Worm (Caenorhabditis elegans) whole organism, L2 larva: ENCODE data around the gene B0303.14.

ENCODE experiments used
- C34F6.9 ChIP-seq: fragments of 150-350 bp; optimal IDR thresholded peaks from 2 replicates; lab custom pipeline; 2014; ENCODE audit warnings: missing biosample characterization, missing genetic modification characterization
- R02D3.7 ChIP-seq: fragments of 150-350 bp; optimal IDR thresholded peaks from 2 replicates; lab custom pipeline; 2014; ENCODE audit warnings: missing biosample characterization, missing genetic modification characterization
- ZK546.5 ChIP-seq: sonication (generic microtip); optimal IDR thresholded peaks from 2 replicates; lab custom pipeline; 2017; ENCODE audit warnings: missing biosample characterization, missing genetic modification characterization
- alr-1 ChIP-seq: fragments of 150-350 bp; optimal IDR thresholded peaks from 2 replicates; lab custom pipeline; 2014; ENCODE audit warnings: missing biosample characterization, missing genetic modification characterization
- ama-1 ChIP-seq: fragments of 150-350 bp; optimal IDR thresholded peaks from 2 replicates; lab custom pipeline; 2018; ENCODE audit warnings: inconsistent platforms
- dmd-4 ChIP-seq: sonication (generic microtip); optimal IDR thresholded peaks from 2 replicates; lab custom pipeline; 2017; ENCODE audit warnings: missing biosample characterization, missing genetic modification characterization
- elt-1 ChIP-seq: fragments of 150-350 bp; optimal IDR thresholded peaks from 2 replicates; lab custom pipeline; 2014; ENCODE audit warnings: missing biosample characterization, missing genetic modification characterization
- fos-1 ChIP-seq: fragments of 150-350 bp; optimal IDR thresholded peaks from 2 replicates; lab custom pipeline; 2014; ENCODE audit warnings: missing biosample characterization, missing genetic modification characterization
- gmeb-1 ChIP-seq: fragments of 150-350 bp; optimal IDR thresholded peaks from 2 replicates; lab custom pipeline; 2014; ENCODE audit warnings: missing biosample characterization, missing genetic modification characterization
- lin-11 ChIP-seq: fragments of 150-350 bp; sonication (generic microtip); optimal IDR thresholded peaks from 2 replicates; lab custom pipeline; 2014; ENCODE audit warnings: missing biosample characterization, missing genetic modification characterization, inconsistent platforms, mixed read lengths
- lin-13 ChIP-seq: fragments of 150-350 bp; optimal IDR thresholded peaks from 2 replicates; lab custom pipeline; 2014; ENCODE audit warnings: missing biosample characterization, missing genetic modification reagents, missing genetic modification characterization
- lin-39 ChIP-seq: fragments of 150-350 bp; optimal IDR thresholded peaks from 2 replicates; lab custom pipeline; 2014; ENCODE audit warnings: missing biosample characterization, missing genetic modification reagents, missing genetic modification characterization
- lsy-2 ChIP-seq, 2 experiments: fragments of 150-350 bp in 1 of 2; sonication (generic microtip) in 1 of 2; optimal IDR thresholded peaks; 2 replicates each; lab custom pipeline; 2014 to 2017; ENCODE audit warnings: missing biosample characterization in 2 of 2, missing genetic modification characterization in 2 of 2
- mab-5 ChIP-seq: fragments of 150-350 bp; optimal IDR thresholded peaks from 2 replicates; lab custom pipeline; 2014; ENCODE audit warnings: missing biosample characterization, missing genetic modification characterization
- mbf-1 ChIP-seq: sonication (generic microtip); optimal IDR thresholded peaks from 2 replicates; lab custom pipeline; 2017; ENCODE audit warnings: missing biosample characterization, missing genetic modification characterization
- mdl-1 ChIP-seq, 2 experiments: fragments of 150-350 bp in 1 of 2; sonication (generic microtip) in 1 of 2; optimal IDR thresholded peaks; 2 replicates each; lab custom pipeline; 2017; ENCODE audit warnings: missing biosample characterization in 2 of 2, missing genetic modification characterization in 2 of 2
- nhr-10 ChIP-seq: sonication (generic microtip); optimal IDR thresholded peaks from 2 replicates; lab custom pipeline; 2017; ENCODE audit warnings: missing biosample characterization, missing genetic modification characterization
- nhr-11 ChIP-seq: fragments of 150-350 bp; optimal IDR thresholded peaks from 2 replicates; lab custom pipeline; 2014; ENCODE audit warnings: missing biosample characterization, missing genetic modification characterization
- nhr-129 ChIP-seq: fragments of 150-350 bp; optimal IDR thresholded peaks from 2 replicates; lab custom pipeline; 2014; ENCODE audit warnings: missing biosample characterization, missing genetic modification characterization
- nhr-21 ChIP-seq: fragments of 150-350 bp; optimal IDR thresholded peaks from 2 replicates; lab custom pipeline; 2014; ENCODE audit warnings: missing biosample characterization, missing genetic modification characterization
- nhr-23 ChIP-seq: fragments of 150-350 bp; optimal IDR thresholded peaks from 2 replicates; lab custom pipeline; 2014; ENCODE audit warnings: missing biosample characterization, missing genetic modification reagents, missing genetic modification characterization
- nhr-237 ChIP-seq: fragments of 150-350 bp; optimal IDR thresholded peaks from 2 replicates; lab custom pipeline; 2014; ENCODE audit warnings: missing biosample characterization, missing genetic modification characterization
- nhr-25 ChIP-seq: fragments of 150-350 bp; sonication (generic microtip); optimal IDR thresholded peaks from 3 replicates; lab custom pipeline; 2014; ENCODE audit warnings: missing biosample characterization, missing genetic modification characterization
- nhr-77 ChIP-seq: fragments of 150-350 bp; optimal IDR thresholded peaks from 2 replicates; lab custom pipeline; 2014; ENCODE audit warnings: missing biosample characterization, missing genetic modification characterization
- peb-1 ChIP-seq: fragments of 150-350 bp; optimal IDR thresholded peaks from 2 replicates; lab custom pipeline; 2014; ENCODE audit warnings: missing biosample characterization, missing genetic modification characterization
- sem-4 ChIP-seq: fragments of 150-350 bp; optimal IDR thresholded peaks from 2 replicates; lab custom pipeline; 2014; ENCODE audit warnings: missing biosample characterization, missing genetic modification reagents, missing genetic modification characterization
- sma-9 ChIP-seq, 2 experiments: fragments of 150-350 bp in 1 of 2; sonication (generic microtip) in 1 of 2; optimal IDR thresholded peaks; 2 replicates each; lab custom pipeline; 2014 to 2016; ENCODE audit warnings: missing genetic modification characterization in 2 of 2, mild to moderate bottlenecking in 1 of 2, missing biosample characterization in 1 of 2, missing compliant biosample characterization in 1 of 2, missing genetic modification reagents in 1 of 2, moderate library complexity in 1 of 2
- snpc-4 ChIP-seq: fragments of 150-350 bp; optimal IDR thresholded peaks from 2 replicates; lab custom pipeline; 2014; ENCODE audit warnings: missing biosample characterization, missing genetic modification characterization
- unc-55 ChIP-seq: fragments of 150-350 bp; sonication (generic microtip); optimal IDR thresholded peaks from 3 replicates; lab custom pipeline; 2014; ENCODE audit warnings: missing biosample characterization, missing genetic modification reagents, missing genetic modification characterization
- unc-62 ChIP-seq: fragments of 150-350 bp; optimal IDR thresholded peaks from 2 replicates; lab custom pipeline; 2014; ENCODE audit warnings: missing biosample characterization, missing genetic modification reagents, missing genetic modification characterization
- ztf-11 ChIP-seq: sonication (generic microtip); optimal IDR thresholded peaks from 2 replicates; lab custom pipeline; 2017; ENCODE audit warnings: missing biosample characterization, missing genetic modification characterization

The B0303.14 gene

ce11 chrIII:8716084-8716483 is at the start of gene B0303.14:
Gene B0303.14 (minus strand): TSS chrIII:8716184.
- TF ChIP-seq mab-5 (tag; lab: Kevin White, UChicago) (no peak), fos-1 (tag; lab: Kevin White, UChicago) (no peak), ZK546.5 (tag; lab: Kevin White, UChicago) (no peak), sma-9 (GFP tag; optimal IDR thresholded peaks at IDR 0.05; lab: Kevin White, UChicago) (no peak), sma-9 (tag; optimal IDR thresholded peaks at IDR 0.05; lab: Kevin White, UChicago) (no peak), mbf-1 (tag; lab: Kevin White, UChicago) (no peak), nhr-21 (tag; lab: Kevin White, UChicago) (no peak), alr-1 (tag; lab: Kevin White, UChicago) (no peak), lin-39 (tag; lab: Kevin White, UChicago) (no peak), lin-11 (tag; lab: Kevin White, UChicago) (no peak), ztf-11 (tag; lab: Kevin White, UChicago) (no peak), ama-1 (lab: Kevin White, UChicago) (no peak), R02D3.7 (tag; lab: Kevin White, UChicago) (no peak), nhr-25 (tag; lab: Kevin White, UChicago) (no peak), unc-55 (GFP tag; lab: Kevin White, UChicago) (no peak)

ce11 chrIII:8765030-8765429 is 49.0 kb upstream of the B0303.14 start:
- no peak for TF ChIP-seq nhr-77 (tag; lab: Kevin White, UChicago)
- TF ChIP-seq, all 48 proteins: peak for 0

ce11 chrIII:8763111-8763510 is 47.1 kb upstream of the B0303.14 start:
- TF ChIP-seq lin-13 (GFP tag; lab: Kevin White, UChicago) = no peak
- no peak for TF ChIP-seq sem-4 (tag; lab: Kevin White, UChicago)
- no peak for TF ChIP-seq ztf-11 (tag; lab: Kevin White, UChicago)
- TF ChIP-seq dmd-4 = no peak
- TF ChIP-seq unc-55 (GFP tag; lab: Kevin White, UChicago) = no peak
- no peak for TF ChIP-seq mab-5 (tag; lab: Kevin White, UChicago)
- TF ChIP-seq nhr-25 (tag; lab: Kevin White, UChicago) = no peak

- TF ChIP-seq sem-4 (tag; lab: Kevin White, UChicago) (no peak), unc-62 (GFP tag; lab: Kevin White, UChicago) (no peak)
- TF ChIP-seq, all 48 proteins: peak for 0
Observed at ce11 chrIII:8762016-8762415, 46.0 kb upstream of the B0303.14 start.

- TF ChIP-seq nhr-129 = peak; percentile 5
- no peak for TF ChIP-seq nhr-23 (tag; lab: Kevin White, UChicago)
- no peak for TF ChIP-seq nhr-21 (tag; lab: Kevin White, UChicago)
Observed at ce11 chrIII:8761040-8761654, 45.2 kb upstream of the B0303.14 start, which contains the start of gene aak-1. Gene aak-1 (minus strand): TSS chrIII:8761090.

ce11 chrIII:8754682-8755081 is 38.7 kb upstream of the B0303.14 start, which contains the start of gene tomm-70:
Gene tomm-70 (minus strand): TSS chrIII:8754750.
- no peak for TF ChIP-seq snpc-4 (tag; lab: Kevin White, UChicago)
- TF ChIP-seq lin-39 (tag; lab: Kevin White, UChicago) = no peak
- peak; percentile 31 for TF ChIP-seq unc-55 (GFP tag; lab: Kevin White, UChicago)
- TF ChIP-seq lin-13 (GFP tag; lab: Kevin White, UChicago) = no peak
- no peak for TF ChIP-seq mdl-1 (tag; optimal IDR thresholded peaks at IDR 0.05; lab: Kevin White, UChicago)
- peak; percentile 9 for TF ChIP-seq gmeb-1 (tag; lab: Kevin White, UChicago)
- no peak for TF ChIP-seq nhr-237 (tag; lab: Kevin White, UChicago)
- no peak for TF ChIP-seq fos-1 (tag; lab: Kevin White, UChicago)
- TF ChIP-seq elt-1 (tag; lab: Kevin White, UChicago) = no peak
- TF ChIP-seq nhr-21 (tag; lab: Kevin White, UChicago) = no peak
- TF ChIP-seq sma-9 (GFP tag; optimal IDR thresholded peaks at IDR 0.05; lab: Kevin White, UChicago) = no peak
- no peak for TF ChIP-seq sma-9 (tag; optimal IDR thresholded peaks at IDR 0.05; lab: Kevin White, UChicago)
- peak; percentile 30 for TF ChIP-seq nhr-129
- peak in 1 of 2 experiments; percentile 25 for TF ChIP-seq lsy-2 (tag; optimal IDR thresholded peaks at IDR 0.05; lab: Kevin White, UChicago)
- peak; percentile 34 for TF ChIP-seq R02D3.7 (tag; lab: Kevin White, UChicago)
- no peak for TF ChIP-seq alr-1 (tag; lab: Kevin White, UChicago)
- no peak for TF ChIP-seq nhr-11
- TF ChIP-seq peb-1 = no peak
- TF ChIP-seq nhr-10 = no peak
- TF ChIP-seq unc-62 (GFP tag; lab: Kevin White, UChicago) = no peak
- TF ChIP-seq nhr-23 (tag; lab: Kevin White, UChicago) = no peak
- peak; percentile 36 for TF ChIP-seq C34F6.9
